Fruit fly (Drosophila melanogaster): Measurements from ENCODE around the gene qua.

qua gene

dm6 chr2L:17472582-17473524 lies 24.2 kb downstream of the qua start, which contains the start of gene BicD (continued):
- TF ChIP-seq CG11093 (GFP tag; IDR thresholded peaks at IDR 0.05) (no peak), CG6175 (GFP tag; IDR thresholded peaks at IDR 0.05) (no peak), CG31388 (GFP tag; optimal IDR thresholded peaks at IDR 0.05) (no peak), E2f1 (GFP tag; IDR thresholded peaks at IDR 0.05) (no peak), inv (GFP tag; IDR thresholded peaks at IDR 0.05; ENCODE audit: partially characterized antibody) (peak; percentile 54), CG32532 (GFP tag; IDR thresholded peaks at IDR 0.05) (no peak), CG15601 (tag; optimal IDR thresholded peaks at IDR 0.05) (peak; percentile 68), Ets65A (GFP tag) (no peak), CG13894 (tag; optimal IDR thresholded peaks at IDR 0.05) (peak; percentile 51), CG30403 (GFP tag; optimal IDR thresholded peaks at IDR 0.05) (no peak), dan (GFP tag; IDR thresholded peaks at IDR 0.05) (no peak), Dref (GFP tag; IDR thresholded peaks at IDR 0.05) (peak; percentile 77), sd (tag; optimal IDR thresholded peaks at IDR 0.05) (peak; percentile 98), toy (GFP tag; IDR thresholded peaks at IDR 0.05) (no peak), Med (GFP tag) (peak; percentile 76), Mes4 (GFP tag; optimal IDR thresholded peaks at IDR 0.05) (no peak), ATbp (GFP tag; optimal IDR thresholded peaks at IDR 0.05) (no peak), CG11723 (GFP tag; optimal IDR thresholded peaks at IDR 0.05) (no peak), zen2 (GFP tag; IDR thresholded peaks at IDR 0.05; ENCODE audit: partially characterized antibody) (peak; percentile 50; the same call in 1 of the 3 replicates), CTCF (GFP tag; optimal IDR thresholded peaks at IDR 0.05) (peak; percentile 54), CG2116 (GFP tag; optimal IDR thresholded peaks at IDR 0.05) (peak; percentile 87), CG14710 (tag; optimal IDR thresholded peaks at IDR 0.05) (peak; percentile 76), crp (GFP tag; optimal IDR thresholded peaks at IDR 0.05) (peak in 1 of 2 experiments; percentile 13), CG13287 (GFP tag; IDR thresholded peaks at IDR 0.05; ENCODE audit: partially characterized antibody) (peak; percentile 78), CG6654 (GFP tag; optimal IDR thresholded peaks at IDR 0.05) (peak; percentile 14), ab (GFP tag; optimal IDR thresholded peaks at IDR 0.05) (no peak), CG6791 (GFP tag; IDR thresholded peaks at IDR 0.05; ENCODE audit: partially characterized antibody) (peak; percentile 63; the same call in 1 of the 3 replicates), HmgZ (tag; optimal IDR thresholded peaks at IDR 0.05) (peak; percentile 73), E2f2 (GFP tag; IDR thresholded peaks at IDR 0.05) (peak; percentile 41; the same call in 1 of the 2 replicates), croc (GFP tag; conservative IDR thresholded peaks at IDR 0.05) (no peak), trem (tag; optimal IDR thresholded peaks at IDR 0.05) (peak; percentile 83), Nf-YC (tag; optimal IDR thresholded peaks at IDR 0.05) (peak; percentile 53), bsh (GFP tag; optimal IDR thresholded peaks at IDR 0.05) (peak in 1 of 2 experiments; percentile 0)

DNA sequence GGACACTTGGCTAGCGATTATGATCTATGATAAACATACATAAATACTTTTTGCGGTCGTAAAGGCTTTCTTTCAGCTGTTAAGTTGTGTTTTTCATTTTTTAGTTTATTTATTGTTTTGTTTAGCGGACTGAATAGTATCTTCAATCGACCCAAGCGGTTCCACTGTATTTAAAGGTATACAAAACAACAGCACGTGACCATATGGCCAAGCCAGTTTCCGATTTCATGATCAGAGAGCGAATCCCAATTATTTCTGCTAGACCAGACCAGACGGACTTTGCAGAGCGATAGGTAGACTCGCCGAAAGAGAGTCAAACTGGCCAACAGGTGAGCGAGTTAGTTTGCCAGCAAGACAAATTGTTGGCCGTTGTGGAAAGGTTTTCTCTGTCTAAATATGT lies 25.5 kb downstream of the qua start, which contains the start of gene Sgt:
Sgt (plus strand) TSS at position 80 of the 400 bp plus-strand sequence.
- TF ChIP-seq Dfd (GFP tag; optimal IDR thresholded peaks at IDR 0.05) = no peak
- no peak for TF ChIP-seq CG12071 (GFP tag; optimal IDR thresholded peaks at IDR 0.05)
- TF ChIP-seq z (GFP tag; IDR thresholded peaks at IDR 0.05) = no peak
- TF ChIP-seq sim (GFP tag; IDR thresholded peaks at IDR 0.05) = no peak
- TF ChIP-seq Fer3 (tag; optimal IDR thresholded peaks at IDR 0.05) = no peak
- TF ChIP-seq grau (tag; optimal IDR thresholded peaks at IDR 0.05) = peak; percentile 4
- TF ChIP-seq grn (GFP tag; optimal IDR thresholded peaks at IDR 0.05) = no peak
- peak; percentile 93 for TF ChIP-seq cwo (GFP tag; optimal IDR thresholded peaks at IDR 0.05)
- TF ChIP-seq nmo (GFP tag; optimal IDR thresholded peaks at IDR 0.05) = no peak
- peak; percentile 11 for TF ChIP-seq CG2120 (GFP tag; optimal IDR thresholded peaks at IDR 0.05)
- TF ChIP-seq CG7271 (tag; optimal IDR thresholded peaks at IDR 0.05) = no peak
- no peak for TF ChIP-seq Ptx1 (GFP tag; IDR thresholded peaks at IDR 0.05)
- no peak for TF ChIP-seq Ravus (GFP tag; IDR thresholded peaks at IDR 0.05)
- TF ChIP-seq tio (GFP tag; optimal IDR thresholded peaks at IDR 0.05) = no peak
- no peak for TF ChIP-seq CG6791 (GFP tag; IDR thresholded peaks at IDR 0.05; ENCODE audit: partially characterized antibody)
- TF ChIP-seq CG33213 (GFP tag; optimal IDR thresholded peaks at IDR 0.05) = no peak
- TF ChIP-seq HmgZ (tag; optimal IDR thresholded peaks at IDR 0.05) = peak; percentile 11
- TF ChIP-seq jigr1 (GFP tag; IDR thresholded peaks at IDR 0.05) = no peak
- no peak for TF ChIP-seq CG1024 (GFP tag; IDR thresholded peaks at IDR 0.05)
